Worm (Caenorhabditis elegans) whole organism, mixed stage, embryonic: ENCODE results near the gene glb-9.

Experiments used
- M03D4.4 ChIP-seq: sonication (generic microtip); optimal IDR thresholded peaks from 2 replicates; lab custom pipeline; 2017; ENCODE audit warnings: mild to moderate bottlenecking, missing genetic modification characterization, missing compliant biosample characterization
- blmp-1 ChIP-seq: fragments of 150-350 bp; optimal IDR thresholded peaks from 2 replicates; lab custom pipeline; 2014; ENCODE audit warnings: missing biosample characterization, missing genetic modification characterization
- ceh-39 ChIP-seq: fragments of 150-350 bp; optimal IDR thresholded peaks from 2 replicates; lab custom pipeline; 2014; ENCODE audit warnings: missing biosample characterization, missing genetic modification characterization
- ceh-43 ChIP-seq: fragments of 200-800 bp; sonication (Bioruptor generic); optimal IDR thresholded peaks from 2 replicates; lab custom pipeline; 2018; ENCODE audit warnings: mild to moderate bottlenecking, missing genetic modification characterization, moderate library complexity, missing compliant biosample characterization
- ceh-83 ChIP-seq: fragments of 200-800 bp; sonication (Bioruptor generic); optimal IDR thresholded peaks from 2 replicates; lab custom pipeline; 2018; ENCODE audit warnings: mild to moderate bottlenecking, missing genetic modification characterization, missing compliant biosample characterization
- ces-1 ChIP-seq: fragments of 150-350 bp; optimal IDR thresholded peaks from 2 replicates; lab custom pipeline; 2014; ENCODE audit warnings: missing biosample characterization, missing genetic modification reagents, missing genetic modification characterization
- cnd-1 ChIP-seq: fragments of 200-800 bp; sonication (Bioruptor generic); optimal IDR thresholded peaks from 2 replicates; lab custom pipeline; 2018; ENCODE audit warnings: mild to moderate bottlenecking, missing genetic modification characterization, missing compliant biosample characterization
- drap-1 ChIP-seq: fragments of 200-800 bp; sonication (Bioruptor generic); optimal IDR thresholded peaks from 3 replicates; lab custom pipeline; 2018; ENCODE audit warnings: mild to moderate bottlenecking, missing genetic modification characterization, missing compliant biosample characterization
- elt-1 ChIP-seq: sonication (generic microtip); optimal IDR thresholded peaks from 2 replicates; lab custom pipeline; 2017; ENCODE audit warnings: missing genetic modification characterization, mild to moderate bottlenecking, missing compliant biosample characterization, antibody characterized with exemption, moderate library complexity, borderline replicate concordance; ENCODE audit not compliant: insufficient read depth
- elt-3 ChIP-seq: fragments of 150-350 bp; optimal IDR thresholded peaks from 2 replicates; lab custom pipeline; 2014; ENCODE audit warnings: missing biosample characterization, missing genetic modification characterization
- flh-1 ChIP-seq: fragments of 200-800 bp; sonication (Bioruptor generic); optimal IDR thresholded peaks from 2 replicates; lab custom pipeline; 2018; ENCODE audit warnings: mild to moderate bottlenecking, missing genetic modification characterization, moderate library complexity, missing compliant biosample characterization
- ham-2 ChIP-seq: fragments of 200-800 bp; sonication (Bioruptor generic); optimal IDR thresholded peaks from 2 replicates; lab custom pipeline; 2018; ENCODE audit warnings: mild to moderate bottlenecking, missing genetic modification characterization, missing compliant biosample characterization
- hlh-1 ChIP-seq: fragments of 150-350 bp; optimal IDR thresholded peaks from 2 replicates; lab custom pipeline; 2014; ENCODE audit warnings: missing biosample characterization, missing genetic modification reagents, missing genetic modification characterization
- lin-32 ChIP-seq: fragments of 200-800 bp; sonication (Bioruptor generic); optimal IDR thresholded peaks from 2 replicates; lab custom pipeline; 2018; ENCODE audit warnings: mild to moderate bottlenecking, missing genetic modification characterization, missing compliant biosample characterization
- lsy-2 ChIP-seq: fragments of 150-350 bp; optimal IDR thresholded peaks from 2 replicates; lab custom pipeline; 2014; ENCODE audit warnings: missing biosample characterization, missing genetic modification characterization
- mab-5 ChIP-seq: fragments of 150-350 bp; optimal IDR thresholded peaks from 2 replicates; lab custom pipeline; 2014; ENCODE audit warnings: missing biosample characterization, missing genetic modification characterization
- mep-1 ChIP-seq: fragments of 150-350 bp; optimal IDR thresholded peaks from 2 replicates; lab custom pipeline; 2017; ENCODE audit warnings: missing biosample characterization, missing genetic modification reagents, missing genetic modification characterization, inconsistent platforms
- mls-2 ChIP-seq: sonication (generic microtip); optimal IDR thresholded peaks from 2 replicates; lab custom pipeline; 2016; ENCODE audit warnings: mild to moderate bottlenecking, missing genetic modification characterization, moderate library complexity, missing compliant biosample characterization
- nhr-12 ChIP-seq: fragments of 150-350 bp; optimal IDR thresholded peaks from 2 replicates; lab custom pipeline; 2014; ENCODE audit warnings: missing biosample characterization, missing genetic modification characterization
- nhr-2 ChIP-seq: fragments of 150-350 bp; optimal IDR thresholded peaks from 2 replicates; lab custom pipeline; 2014; ENCODE audit warnings: missing biosample characterization, missing genetic modification characterization
- nhr-237 ChIP-seq: fragments of 150-350 bp; optimal IDR thresholded peaks from 2 replicates; lab custom pipeline; 2014; ENCODE audit warnings: missing biosample characterization, missing genetic modification characterization
- nhr-28 ChIP-seq: fragments of 150-350 bp; optimal IDR thresholded peaks from 2 replicates; lab custom pipeline; 2014; ENCODE audit warnings: missing biosample characterization, missing genetic modification characterization
- nhr-76 ChIP-seq: sonication (generic microtip); optimal IDR thresholded peaks from 2 replicates; lab custom pipeline; 2017; ENCODE audit warnings: missing biosample characterization, missing genetic modification characterization
- sem-2 ChIP-seq: fragments of 200-800 bp; sonication (Bioruptor generic); optimal IDR thresholded peaks from 2 replicates; lab custom pipeline; 2018; ENCODE audit warnings: mild to moderate bottlenecking, missing genetic modification characterization, missing compliant biosample characterization
- snpc-4 ChIP-seq: fragments of 150-350 bp; optimal IDR thresholded peaks from 2 replicates; lab custom pipeline; 2014; ENCODE audit warnings: missing biosample characterization, missing genetic modification characterization
- tbx-8 ChIP-seq: fragments of 200-800 bp; sonication (Bioruptor generic); optimal IDR thresholded peaks from 2 replicates; lab custom pipeline; 2018; ENCODE audit warnings: mild to moderate bottlenecking, missing genetic modification characterization, moderate library complexity, missing compliant biosample characterization
- unc-120 ChIP-seq: sonication (generic microtip); optimal IDR thresholded peaks from 2 replicates; lab custom pipeline; 2017; ENCODE audit warnings: missing genetic modification characterization, missing compliant biosample characterization; ENCODE audit not compliant: poor library complexity, severe bottlenecking
- unc-39 ChIP-seq: fragments of 150-350 bp; optimal IDR thresholded peaks from 2 replicates; lab custom pipeline; 2014; ENCODE audit warnings: missing biosample characterization, missing genetic modification characterization
- unc-62 ChIP-seq: fragments of 150-350 bp; optimal IDR thresholded peaks from 2 replicates; lab custom pipeline; 2014; ENCODE audit warnings: missing biosample characterization, missing genetic modification reagents, missing genetic modification characterization
- ztf-11 ChIP-seq: fragments of 150-350 bp; optimal IDR thresholded peaks from 2 replicates; lab custom pipeline; 2014; ENCODE audit warnings: missing biosample characterization, missing genetic modification characterization

Gene glb-9

DNA sequence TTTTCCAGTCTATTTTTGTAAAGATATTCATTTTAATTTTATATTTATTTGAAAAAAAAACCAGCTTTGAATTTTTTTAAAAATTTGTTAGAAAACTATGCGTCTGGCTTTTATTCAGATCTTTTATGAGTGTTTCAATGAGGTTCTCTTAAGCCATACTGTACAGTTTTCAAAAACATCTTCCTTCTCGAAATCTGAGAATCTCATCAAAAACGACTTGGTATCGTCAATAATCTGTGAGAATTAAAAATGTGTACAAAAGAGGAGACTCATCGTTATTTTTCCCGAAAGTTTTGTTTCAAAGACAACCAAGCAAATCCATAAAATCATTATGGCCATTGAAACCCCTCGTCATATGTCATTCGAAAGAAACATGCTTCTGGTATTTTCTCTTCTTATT lies 59.9 kb downstream of the glb-9 start, which contains the start of gene D1022.2:
Gene D1022.2, plus strand, starts transcription at position 301 of the 400 bp plus-strand sequence.
- TF ChIP-seq nhr-237 (tag; lab: Kevin White, UChicago) (no peak), ceh-83 (GFP tag; lab: Kevin White, UChicago) (no peak), nhr-12 (tag; lab: Kevin White, UChicago) (no peak), elt-3 (tag; lab: Kevin White, UChicago) (no peak), ham-2 (no peak), ztf-11 (tag; lab: Kevin White, UChicago) (no peak), snpc-4 (tag; lab: Kevin White, UChicago) (no peak), nhr-2 (tag; lab: Kevin White, UChicago) (no peak), cnd-1 (no peak)

DNA sequence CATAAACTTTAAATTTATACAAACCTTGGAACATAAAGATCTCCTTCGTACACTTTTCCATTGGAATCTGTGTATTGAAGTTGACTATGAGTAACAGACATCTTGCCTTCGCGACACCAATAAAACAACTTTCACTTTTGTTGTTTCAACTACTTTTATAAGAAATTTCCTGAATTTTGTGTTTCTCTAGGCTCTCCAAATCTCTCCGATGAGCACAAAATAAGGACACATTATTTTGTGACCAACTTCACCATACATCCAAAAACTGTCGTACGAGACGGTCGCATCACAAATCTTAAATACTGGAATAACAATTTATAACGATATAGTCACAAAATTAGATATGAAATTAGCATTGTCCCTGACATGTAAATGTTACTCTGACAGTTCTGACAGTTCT lies 60.4 kb downstream of the glb-9 start, which contains the start of gene D1022.5:
Gene D1022.5, minus strand, starts transcription at position 101 of the 400 bp plus-strand sequence.
- TF ChIP-seq snpc-4 (tag; lab: Kevin White, UChicago) (no peak), nhr-76 (tag; lab: Kevin White, UChicago) (no peak), hlh-1 (tag; lab: Kevin White, UChicago) (no peak), sem-2 (GFP tag; lab: Kevin White, UChicago) (no peak), nhr-2 (tag; lab: Kevin White, UChicago) (no peak), flh-1 (no peak), tbx-8 (GFP tag; lab: Kevin White, UChicago) (no peak), lsy-2 (no peak), elt-1 (tag; lab: Kevin White, UChicago) (no peak), ceh-39 (tag; lab: Kevin White, UChicago) (no peak), lin-32 (GFP tag; lab: Kevin White, UChicago) (no peak), unc-120 (tag; lab: Kevin White, UChicago) (no peak), nhr-28 (tag; lab: Kevin White, UChicago) (no peak), ces-1 (GFP tag; lab: Kevin White, UChicago) (no peak), mab-5 (tag; lab: Kevin White, UChicago) (no peak), ceh-83 (GFP tag; lab: Kevin White, UChicago) (no peak), mep-1 (tag; lab: Kevin White, UChicago) (no peak), ztf-11 (tag; lab: Kevin White, UChicago) (no peak), elt-3 (tag; lab: Kevin White, UChicago) (no peak)

- TF ChIP-seq nhr-237 (tag; lab: Kevin White, UChicago): no peak
- TF ChIP-seq mep-1 (tag; lab: Kevin White, UChicago): no peak
- no peak for TF ChIP-seq hlh-1 (tag; lab: Kevin White, UChicago)
- no peak for TF ChIP-seq snpc-4 (tag; lab: Kevin White, UChicago)
- no peak for TF ChIP-seq ceh-43 (GFP tag; lab: Kevin White, UChicago)
- TF ChIP-seq blmp-1 (tag; lab: Kevin White, UChicago): no peak
- no peak for TF ChIP-seq drap-1
- no peak for TF ChIP-seq elt-3 (tag; lab: Kevin White, UChicago)
- TF ChIP-seq ceh-83 (GFP tag; lab: Kevin White, UChicago): no peak
- no peak for TF ChIP-seq M03D4.4 (tag; lab: Kevin White, UChicago)
- no peak for TF ChIP-seq unc-39 (tag; lab: Kevin White, UChicago)
- no peak for TF ChIP-seq unc-62 (GFP tag; lab: Kevin White, UChicago)
- TF ChIP-seq nhr-2 (tag; lab: Kevin White, UChicago): no peak
- no peak for TF ChIP-seq flh-1
- no peak for TF ChIP-seq mls-2 (tag; lab: Kevin White, UChicago)
- no peak for TF ChIP-seq unc-120 (tag; lab: Kevin White, UChicago)
- TF ChIP-seq, all 35 proteins: peak for 0
These were observed 61.9 kb downstream of the glb-9 start, which contains the start of gene D1022.4 for ce11 chrII:7457210-7457609. TSS of gene D1022.4 (minus strand) at chrII:7457292.
